Worm (Caenorhabditis elegans) whole organism, mixed stage, embryonic: ENCODE measurements around the gene lab-2.

Experiments used
- ceh-43 ChIP-seq: fragments of 200-800 bp; sonication (Bioruptor generic); optimal IDR thresholded peaks from 2 replicates; lab custom pipeline; 2018; ENCODE audit warnings: mild to moderate bottlenecking, missing genetic modification characterization, moderate library complexity, missing compliant biosample characterization
- elt-1 ChIP-seq: sonication (generic microtip); optimal IDR thresholded peaks from 2 replicates; lab custom pipeline; 2017; ENCODE audit warnings: missing genetic modification characterization, mild to moderate bottlenecking, missing compliant biosample characterization, antibody characterized with exemption, moderate library complexity, borderline replicate concordance; ENCODE audit not compliant: insufficient read depth
- flh-1 ChIP-seq: fragments of 200-800 bp; sonication (Bioruptor generic); optimal IDR thresholded peaks from 2 replicates; lab custom pipeline; 2018; ENCODE audit warnings: mild to moderate bottlenecking, missing genetic modification characterization, moderate library complexity, missing compliant biosample characterization
- lin-32 ChIP-seq: fragments of 200-800 bp; sonication (Bioruptor generic); optimal IDR thresholded peaks from 2 replicates; lab custom pipeline; 2018; ENCODE audit warnings: mild to moderate bottlenecking, missing genetic modification characterization, missing compliant biosample characterization
- lsy-2 ChIP-seq: fragments of 150-350 bp; optimal IDR thresholded peaks from 2 replicates; lab custom pipeline; 2014; ENCODE audit warnings: missing biosample characterization, missing genetic modification characterization
- mls-2 ChIP-seq: sonication (generic microtip); optimal IDR thresholded peaks from 2 replicates; lab custom pipeline; 2016; ENCODE audit warnings: mild to moderate bottlenecking, missing genetic modification characterization, moderate library complexity, missing compliant biosample characterization
- nhr-2 ChIP-seq: fragments of 150-350 bp; optimal IDR thresholded peaks from 2 replicates; lab custom pipeline; 2014; ENCODE audit warnings: missing biosample characterization, missing genetic modification characterization
- nhr-237 ChIP-seq: fragments of 150-350 bp; optimal IDR thresholded peaks from 2 replicates; lab custom pipeline; 2014; ENCODE audit warnings: missing biosample characterization, missing genetic modification characterization
- pha-4 ChIP-seq: fragments of 150-350 bp; optimal IDR thresholded peaks from 2 replicates; lab custom pipeline; 2018; ENCODE audit warnings: missing biosample characterization, missing genetic modification reagents, missing genetic modification characterization
- snpc-4 ChIP-seq: fragments of 150-350 bp; optimal IDR thresholded peaks from 2 replicates; lab custom pipeline; 2014; ENCODE audit warnings: missing biosample characterization, missing genetic modification characterization
- sptf-1 ChIP-seq: sonication (generic microtip); optimal IDR thresholded peaks from 2 replicates; lab custom pipeline; 2017; ENCODE audit warnings: mild to moderate bottlenecking, missing genetic modification characterization, moderate library complexity, missing compliant biosample characterization
- ztf-11 ChIP-seq: fragments of 150-350 bp; optimal IDR thresholded peaks from 2 replicates; lab custom pipeline; 2014; ENCODE audit warnings: missing biosample characterization, missing genetic modification characterization

ce11 chrIII:7304961-7305648 is 24.3 kb downstream of the lab-2 start:
- TF ChIP-seq ceh-43 (GFP tag; lab: Kevin White, UChicago) (no peak), nhr-237 (no peak), snpc-4 (tag; lab: Kevin White, UChicago) (no peak), mls-2 (tag; lab: Kevin White, UChicago) (no peak), nhr-2 (tag; lab: Kevin White, UChicago) (no peak), lsy-2 (tag; lab: Kevin White, UChicago) (no peak), sptf-1 (tag; lab: Kevin White, UChicago) (no peak), pha-4 (tag; lab: Kevin White, UChicago) (no peak), flh-1 (GFP tag; lab: Kevin White, UChicago) (no peak), elt-1 (tag; lab: Kevin White, UChicago) (peak; percentile 44), lin-32 (GFP tag; lab: Kevin White, UChicago) (no peak), ztf-11 (tag; lab: Kevin White, UChicago) (no peak)
